Fruit fly (Drosophila melanogaster) whole organism, prepupa: ENCODE data around the gene CG11035.
A peak's percentile ranks its signal among the peaks of the same experiment; 100 is the strongest.

Experiments
- Blimp-1 ChIP-seq: fragments of 200-800 bp; sonication (Bioruptor generic); optimal IDR thresholded peaks from 3 replicates; lab custom pipeline; 2017; ENCODE audit warnings: missing biosample characterization, missing genetic modification characterization, mild to moderate bottlenecking, moderate library complexity, missing genetic modification reagents
- CG10669 ChIP-seq: fragments of 200-800 bp; sonication (Bioruptor generic); optimal IDR thresholded peaks from 3 replicates; lab custom pipeline; 2018; ENCODE audit warnings: missing biosample characterization, mild to moderate bottlenecking, missing genetic modification characterization, moderate library complexity
- CG11294 ChIP-seq: fragments of 200-800 bp; sonication (Bioruptor generic); IDR thresholded peaks from 2 replicates; pipeline ENCODE4 v1.3.6; 2022; ENCODE audit warnings: missing biosample characterization, missing genetic modification characterization
- CG11762 ChIP-seq: fragments of 200-800 bp; sonication (Bioruptor generic); optimal IDR thresholded peaks from 3 replicates; lab custom pipeline; 2016; ENCODE audit warnings: missing biosample characterization, missing genetic modification characterization; ENCODE audit not compliant: insufficient read depth
- CG15336 ChIP-seq: fragments of 200-800 bp; sonication (Bioruptor generic); IDR thresholded peaks from 2 replicates; pipeline ENCODE4 v1.3.6; 2022; ENCODE audit warnings: missing biosample characterization, missing genetic modification characterization
- CG1621 ChIP-seq: fragments of 200-800 bp; sonication (Bioruptor generic); optimal IDR thresholded peaks from 3 replicates; lab custom pipeline; 2018; ENCODE audit warnings: missing biosample characterization, mild to moderate bottlenecking, missing genetic modification characterization
- CG16779 ChIP-seq: fragments of 200-800 bp; sonication (Bioruptor generic); optimal IDR thresholded peaks from 3 replicates; lab custom pipeline; 2017; ENCODE audit warnings: missing biosample characterization, mild to moderate bottlenecking, missing genetic modification characterization
- CG3032 ChIP-seq: fragments of 200-800 bp; optimal IDR thresholded peaks from 2 replicates; lab custom pipeline; 2019; ENCODE audit warnings: missing biosample characterization, mild to moderate bottlenecking, missing genetic modification characterization, moderate library complexity
- CG31627 ChIP-seq: fragments of 200-800 bp; sonication (Bioruptor generic); optimal IDR thresholded peaks from 3 replicates; lab custom pipeline; 2016; ENCODE audit warnings: missing biosample characterization, missing genetic modification characterization
- CG32006 ChIP-seq: fragments of 200-800 bp; sonication (Bioruptor generic); optimal IDR thresholded peaks from 3 replicates; lab custom pipeline; 2017; ENCODE audit warnings: missing biosample characterization, mild to moderate bottlenecking, missing genetic modification characterization
- CG6163 ChIP-seq: fragments of 200-800 bp; sonication (Bioruptor generic); IDR thresholded peaks from 3 replicates; pipeline ENCODE4 v1.3.6; 2022; ENCODE audit warnings: missing biosample characterization, missing genetic modification characterization
- CG6276 ChIP-seq: fragments of 200-800 bp; sonication (Bioruptor generic); optimal IDR thresholded peaks from 2 replicates; lab custom pipeline; 2017; ENCODE audit warnings: missing biosample characterization, mild to moderate bottlenecking, missing genetic modification characterization
- CG6792 ChIP-seq: fragments of 200-800 bp; sonication (Bioruptor generic); optimal IDR thresholded peaks from 3 replicates; lab custom pipeline; 2016; ENCODE audit warnings: missing biosample characterization, missing genetic modification characterization
- CG6854 ChIP-seq: fragments of 200-800 bp; sonication (Bioruptor generic); optimal IDR thresholded peaks from 2 replicates; lab custom pipeline; 2017; ENCODE audit warnings: missing biosample characterization, mild to moderate bottlenecking, missing genetic modification characterization
- CG7368 ChIP-seq: fragments of 200-800 bp; sonication (Bioruptor generic); optimal IDR thresholded peaks from 3 replicates; lab custom pipeline; 2016; ENCODE audit warnings: missing biosample characterization, missing genetic modification characterization
- CG8119 ChIP-seq: fragments of 200-800 bp; sonication (Bioruptor generic); IDR thresholded peaks from 3 replicates; pipeline ENCODE4 v1.3.6; 2022; ENCODE audit warnings: missing biosample characterization, missing genetic modification characterization
- CG8319 ChIP-seq: fragments of 200-800 bp; sonication (Bioruptor generic); optimal IDR thresholded peaks from 3 replicates; lab custom pipeline; 2016; ENCODE audit warnings: missing biosample characterization, missing genetic modification characterization
- Eip75B ChIP-seq: fragments of 200-800 bp; sonication (Bioruptor generic); optimal IDR thresholded peaks from 3 replicates; lab custom pipeline; 2016; ENCODE audit warnings: missing biosample characterization, missing genetic modification characterization
- Eip78C ChIP-seq: fragments of 200-800 bp; sonication (Bioruptor generic); peaks from one replicate; lab custom pipeline; 2016; ENCODE audit warnings: missing biosample characterization, missing genetic modification characterization
- Eip93F ChIP-seq: fragments of 200-800 bp; sonication (Bioruptor generic); optimal IDR thresholded peaks from 2 replicates; lab custom pipeline; 2016; ENCODE audit warnings: missing biosample characterization, mild to moderate bottlenecking, missing genetic modification characterization
- Ets21C ChIP-seq: fragments of 200-800 bp; sonication (Bioruptor generic); optimal IDR thresholded peaks from 3 replicates; lab custom pipeline; 2016; ENCODE audit warnings: missing biosample characterization, missing genetic modification characterization
- Ets96B ChIP-seq: fragments of 200-800 bp; optimal IDR thresholded peaks from 2 replicates; lab custom pipeline; 2019; ENCODE audit warnings: missing biosample characterization, mild to moderate bottlenecking, missing genetic modification characterization, moderate library complexity
- Hr4 ChIP-seq: fragments of 200-800 bp; sonication (Bioruptor generic); optimal IDR thresholded peaks from 3 replicates; lab custom pipeline; 2016; ENCODE audit warnings: missing biosample characterization, missing genetic modification characterization
- Lpt ChIP-seq: fragments of 200-800 bp; sonication (Bioruptor generic); optimal IDR thresholded peaks from 3 replicates; lab custom pipeline; 2016; ENCODE audit warnings: missing biosample characterization, missing genetic modification characterization
- Met ChIP-seq: fragments of 200-800 bp; sonication (Bioruptor generic); optimal IDR thresholded peaks from 3 replicates; lab custom pipeline; 2016; ENCODE audit warnings: missing biosample characterization, missing genetic modification characterization
- Smox ChIP-seq: fragments of 200-800 bp; sonication (Bioruptor generic); optimal IDR thresholded peaks from 3 replicates; lab custom pipeline; 2016; ENCODE audit warnings: missing biosample characterization, missing genetic modification characterization
- achi ChIP-seq: fragments of 200-800 bp; sonication (Bioruptor generic); optimal IDR thresholded peaks from 3 replicates; lab custom pipeline; 2016; ENCODE audit warnings: missing biosample characterization, missing genetic modification characterization
- acj6 ChIP-seq: fragments of 200-800 bp; sonication (Bioruptor generic); optimal IDR thresholded peaks from 3 replicates; lab custom pipeline; 2016; ENCODE audit warnings: missing biosample characterization, missing genetic modification characterization
- cyc ChIP-seq: fragments of 200-800 bp; sonication (Bioruptor generic); optimal IDR thresholded peaks from 3 replicates; lab custom pipeline; 2016; ENCODE audit warnings: missing biosample characterization, missing genetic modification characterization
- eg ChIP-seq: fragments of 200-800 bp; sonication (Bioruptor generic); IDR thresholded peaks from 3 replicates; pipeline ENCODE4 v1.3.6; 2022; ENCODE audit warnings: missing biosample characterization, missing genetic modification characterization
- esn ChIP-seq: fragments of 200-800 bp; sonication (Bioruptor generic); optimal IDR thresholded peaks from 2 replicates; lab custom pipeline; 2016; ENCODE audit warnings: missing biosample characterization, mild to moderate bottlenecking, missing genetic modification characterization, moderate library complexity
- fd85E ChIP-seq: fragments of 200-800 bp; sonication (Bioruptor generic); optimal IDR thresholded peaks from 3 replicates; lab custom pipeline; 2016; ENCODE audit warnings: missing biosample characterization, missing genetic modification characterization
- fkh ChIP-seq: fragments of 200-800 bp; sonication (Bioruptor generic); optimal IDR thresholded peaks from 3 replicates; lab custom pipeline; 2017; ENCODE audit warnings: missing biosample characterization, mild to moderate bottlenecking, missing genetic modification characterization, moderate library complexity
- lz ChIP-seq: fragments of 200-800 bp; sonication (Bioruptor generic); optimal IDR thresholded peaks from 3 replicates; lab custom pipeline; 2016; ENCODE audit warnings: missing biosample characterization, missing genetic modification characterization
- net ChIP-seq: fragments of 200-800 bp; sonication (Bioruptor generic); optimal IDR thresholded peaks from 3 replicates; lab custom pipeline; 2016; ENCODE audit warnings: missing biosample characterization, missing genetic modification characterization
- pdm3 ChIP-seq: fragments of 200-800 bp; sonication (Bioruptor generic); optimal IDR thresholded peaks from 3 replicates; lab custom pipeline; 2016; ENCODE audit warnings: missing biosample characterization, missing genetic modification characterization
- salr ChIP-seq, 2 experiments: fragments of 200-800 bp; sonication (Bioruptor generic); optimal IDR thresholded peaks; 3 replicates each; lab custom pipeline; 2016 to 2018; ENCODE audit warnings: missing biosample characterization in 2 of 2, missing genetic modification characterization in 2 of 2, mild to moderate bottlenecking in 1 of 2
- spab ChIP-seq: fragments of 200-800 bp; sonication (Bioruptor generic); optimal IDR thresholded peaks from 2 replicates; lab custom pipeline; 2017; ENCODE audit warnings: missing biosample characterization, mild to moderate bottlenecking, missing genetic modification characterization, missing genetic modification reagents
- ss ChIP-seq, 2 experiments: fragments of 200-800 bp; sonication (Bioruptor generic); optimal IDR thresholded peaks; 2 replicates in 1 of 2; 3 replicates in 1 of 2; lab custom pipeline; 2017 to 2018; ENCODE audit warnings: mild to moderate bottlenecking in 2 of 2, missing biosample characterization in 2 of 2, missing genetic modification characterization in 2 of 2, moderate library complexity in 1 of 2
- svp ChIP-seq: fragments of 200-800 bp; sonication (Bioruptor generic); peaks from one replicate; lab custom pipeline; 2016; ENCODE audit warnings: missing biosample characterization, missing genetic modification characterization
- topi ChIP-seq: fragments of 200-800 bp; sonication (Bioruptor generic); optimal IDR thresholded peaks from 3 replicates; lab custom pipeline; 2016; ENCODE audit warnings: missing biosample characterization, missing genetic modification characterization

The CG11035 gene

DNA sequence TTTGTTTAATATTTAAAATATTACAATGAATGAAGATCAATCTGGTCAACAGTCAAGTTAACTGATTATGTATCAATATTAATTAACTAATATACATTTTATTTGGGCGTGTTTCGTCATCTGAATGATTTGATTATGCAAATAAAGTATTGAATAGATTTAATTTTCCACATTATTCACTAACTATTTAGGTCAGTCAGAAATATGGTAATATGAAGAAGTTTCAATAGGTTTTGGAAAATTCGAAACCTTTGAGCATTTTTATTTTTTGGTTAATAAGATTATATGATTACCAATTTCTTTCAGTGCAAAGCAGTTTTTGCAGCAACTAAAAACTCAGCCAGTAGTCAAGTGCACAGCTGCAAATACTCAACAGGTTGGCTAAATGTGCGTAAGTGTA lies 40.7 kb downstream of the CG11035 start (continued):
- no peak for TF ChIP-seq Lpt
- no peak for TF ChIP-seq CG3032 (tag; lab: Kevin White, UChicago)
- TF ChIP-seq CG11762 (GFP tag; lab: Kevin White, UChicago): peak; percentile 16
- no peak for TF ChIP-seq svp (GFP tag; lab: Kevin White, UChicago)
- no peak for TF ChIP-seq Blimp-1 (GFP tag; lab: Kevin White, UChicago)
- no peak for TF ChIP-seq CG16779 (tag; lab: Kevin White, UChicago)
- no peak for TF ChIP-seq Eip93F (GFP tag; lab: Kevin White, UChicago)
- no peak for TF ChIP-seq Ets96B
- no peak for TF ChIP-seq fkh (GFP tag; lab: Kevin White, UChicago)
- peak; percentile 75 for TF ChIP-seq Eip78C (GFP tag; lab: Kevin White, UChicago)
- 0 out of 3 replicates have a peak, but pooled peaks have one; percentile 24 for TF ChIP-seq CG6163 (GFP tag; lab: Robert Waterston, UW)
- TF ChIP-seq pdm3 (GFP tag; lab: Kevin White, UChicago): no peak
- TF ChIP-seq cyc (GFP tag; lab: Kevin White, UChicago): no peak
- peak; percentile 70 for TF ChIP-seq eg (GFP tag; lab: Robert Waterston, UW)
- TF ChIP-seq CG32006 (GFP tag; lab: Kevin White, UChicago): peak; percentile 82
- no peak for TF ChIP-seq CG6854
- no peak for TF ChIP-seq CG7368

- no peak for TF ChIP-seq CG32006 (GFP tag; lab: Kevin White, UChicago)
- 0 out of 3 replicates have a peak, but pooled peaks have one; percentile 20 for TF ChIP-seq CG8119 (GFP tag; lab: Robert Waterston, UW)
- peak; percentile 38; the same call in 1 of the 3 replicates for TF ChIP-seq eg (GFP tag; lab: Robert Waterston, UW)
Measured at dm6 chr3R:7991446-7991845, 41.4 kb downstream of the CG11035 start.

dm6 chr3R:7990799-7991423 lies 41.9 kb downstream of the CG11035 start:
- no peak for TF ChIP-seq Eip75B
- TF ChIP-seq CG6792: no peak
- TF ChIP-seq Ets21C: no peak
- TF ChIP-seq CG1621 (tag; lab: Kevin White, UChicago): no peak
- TF ChIP-seq CG11762 (GFP tag; lab: Kevin White, UChicago): no peak
- TF ChIP-seq Blimp-1 (GFP tag; lab: Kevin White, UChicago): peak; percentile 92
- TF ChIP-seq cyc (GFP tag; lab: Kevin White, UChicago): no peak
- TF ChIP-seq, all 60 proteins: peak for 1

DNA sequence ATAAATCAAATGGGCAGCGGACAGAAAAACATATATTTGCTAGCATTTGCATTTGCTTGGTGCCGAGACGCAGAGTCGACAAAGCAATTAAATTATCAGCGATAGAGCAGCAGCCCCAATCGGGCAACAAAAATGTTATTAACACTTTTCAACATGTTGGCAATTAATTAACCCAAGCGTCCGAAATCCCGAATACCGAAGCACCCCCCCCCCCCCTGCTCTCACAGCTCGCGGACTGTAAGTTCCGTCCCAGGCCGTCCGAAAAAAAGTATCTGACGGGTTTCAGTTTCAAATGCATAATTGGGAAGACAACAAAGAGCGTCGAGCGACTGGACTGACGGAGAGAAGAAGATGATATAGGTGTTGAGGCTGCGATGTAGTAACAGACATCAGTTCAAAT lies 42.6 kb downstream of the CG11035 start:
- TF ChIP-seq net: no peak
- no peak for TF ChIP-seq CG7368
- TF ChIP-seq CG6276: no peak
- 0 out of 3 replicates have a peak, but pooled peaks have one; percentile 17 for TF ChIP-seq eg (GFP tag; lab: Robert Waterston, UW)
- TF ChIP-seq Blimp-1 (GFP tag; lab: Kevin White, UChicago): no peak
- TF ChIP-seq Smox: no peak

DNA sequence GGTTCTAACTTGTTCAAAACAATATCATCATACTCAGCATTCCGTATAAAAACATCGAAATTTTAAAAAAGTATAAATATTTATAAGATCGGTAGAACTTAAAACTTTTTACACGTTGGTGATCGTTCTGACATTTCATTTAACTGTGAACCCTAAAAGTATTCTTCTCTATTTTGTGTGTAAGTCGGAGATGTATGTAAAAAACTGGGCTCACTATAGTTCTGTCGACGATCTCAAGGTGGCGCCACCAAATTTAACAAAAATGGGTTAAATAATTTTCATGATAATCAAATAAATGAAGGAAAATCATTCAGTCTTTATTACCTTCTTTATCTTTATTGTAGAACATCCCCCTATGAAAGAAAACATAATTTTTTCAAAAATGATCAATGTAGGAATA lies 51.4 kb downstream of the CG11035 start:
- TF ChIP-seq CG7368 (no peak), cyc (GFP tag; lab: Kevin White, UChicago) (peak; percentile 13), CG11762 (GFP tag; lab: Kevin White, UChicago) (no peak), salr (GFP tag; optimal IDR thresholded peaks at IDR 0.05; lab: Kevin White, UChicago) (no peak), fd85E (GFP tag; lab: Kevin White, UChicago) (no peak), CG11294 (no peak), CG32006 (GFP tag; lab: Kevin White, UChicago) (no peak), acj6 (GFP tag; lab: Kevin White, UChicago) (no peak), CG6163 (GFP tag; lab: Robert Waterston, UW) (no peak), CG16779 (tag; lab: Kevin White, UChicago) (no peak), Hr4 (GFP tag; lab: Kevin White, UChicago) (no peak), Met (GFP tag; lab: Kevin White, UChicago) (no peak), CG8319 (GFP tag; lab: Kevin White, UChicago) (no peak), achi (no peak), lz (GFP tag; lab: Kevin White, UChicago) (no peak), CG31627 (GFP tag; lab: Kevin White, UChicago) (peak; percentile 30), Eip75B (peak; percentile 23), CG1621 (tag; lab: Kevin White, UChicago) (no peak), CG15336 (GFP tag; lab: Robert Waterston, UW) (no peak), ss (GFP tag; optimal IDR thresholded peaks at IDR 0.05; lab: Kevin White, UChicago) (no peak), Blimp-1 (GFP tag; lab: Kevin White, UChicago) (no peak), topi (GFP tag; lab: Kevin White, UChicago) (no peak), CG10669 (GFP tag; lab: Kevin White, UChicago) (no peak), Eip93F (GFP tag; lab: Kevin White, UChicago) (no peak), net (no peak), spab (GFP tag; lab: Kevin White, UChicago) (no peak), esn (peak; percentile 31)
